Fruit fly (Drosophila melanogaster): ENCODE results near the gene CG4520.

Gene CG4520

dm6 chr3R:15794258-15794727, 49.8 kb downstream of the CG4520 start (continued):
- TF ChIP-seq B-H2 (GFP tag; optimal IDR thresholded peaks at IDR 0.05) (peak; percentile 37), CG5245 (GFP tag; optimal IDR thresholded peaks at IDR 0.05) (no peak), croc (GFP tag; conservative IDR thresholded peaks at IDR 0.05) (no peak), Asciz (GFP tag; optimal IDR thresholded peaks at IDR 0.05) (peak; percentile 53), CG11560 (tag; IDR thresholded peaks at IDR 0.05) (no peak), schlank (tag; optimal IDR thresholded peaks at IDR 0.05) (peak; percentile 13), lola (GFP tag; optimal IDR thresholded peaks at IDR 0.05) (no peak), exex (tag; optimal IDR thresholded peaks at IDR 0.05) (peak; percentile 18), E2f2 (GFP tag; IDR thresholded peaks at IDR 0.05) (0 out of 2 replicates have a peak, but pooled peaks have one; percentile 28), CG10147 (GFP tag; optimal IDR thresholded peaks at IDR 0.05) (peak; percentile 4), CG4328 (GFP tag; optimal IDR thresholded peaks at IDR 0.05) (peak; percentile 55), CG34422 (GFP tag; IDR thresholded peaks at IDR 0.05) (peak; percentile 87), Adf1 (GFP tag; IDR thresholded peaks at IDR 0.05) (peak; percentile 18; the same call in 1 of the 2 replicates), HLHmδ (GFP tag; optimal IDR thresholded peaks at IDR 0.05) (no peak), ap (GFP tag; IDR thresholded peaks at IDR 0.05) (no peak), CG12219 (GFP tag; optimal IDR thresholded peaks at IDR 0.05) (no peak), CG2889 (GFP tag; IDR thresholded peaks at IDR 0.05) (no peak), CG7357 (GFP tag; IDR thresholded peaks at IDR 0.05) (no peak), CG6272 (GFP tag; IDR thresholded peaks at IDR 0.05) (no peak), Sox102F (GFP tag; optimal IDR thresholded peaks at IDR 0.05) (no peak), dm (GFP tag; optimal IDR thresholded peaks at IDR 0.05) (peak; percentile 38), CG2202 (tag; optimal IDR thresholded peaks at IDR 0.05) (no peak), MESR4 (GFP tag; optimal IDR thresholded peaks at IDR 0.05) (peak; percentile 25), trh (GFP tag; optimal IDR thresholded peaks at IDR 0.05) (no peak), CG7987 (GFP tag; optimal IDR thresholded peaks at IDR 0.05) (peak; percentile 61), CG10565 (GFP tag; optimal IDR thresholded peaks at IDR 0.05) (no peak), CG6254 (GFP tag; optimal IDR thresholded peaks at IDR 0.05) (no peak), HHEX (GFP tag; optimal IDR thresholded peaks at IDR 0.05) (peak; percentile 49), tup (GFP tag; optimal IDR thresholded peaks at IDR 0.05) (no peak), gfzf (GFP tag; optimal IDR thresholded peaks at IDR 0.05) (no peak), pita (GFP tag; optimal IDR thresholded peaks at IDR 0.05) (no peak), pho (GFP tag; optimal IDR thresholded peaks at IDR 0.05) (peak; percentile 73), bbx (GFP tag; IDR thresholded peaks at IDR 0.05; ENCODE audit: partially characterized antibody) (no peak), Hand (GFP tag; optimal IDR thresholded peaks at IDR 0.05) (no peak), CG12155 (GFP tag; optimal IDR thresholded peaks at IDR 0.05) (peak; percentile 5), pan (optimal IDR thresholded peaks at IDR 0.05) (no peak), pan (GFP tag; optimal IDR thresholded peaks at IDR 0.05 in 1 of 2, IDR thresholded peaks at IDR 0.05 in 1 of 2) (no peak), eve (GFP tag; optimal IDR thresholded peaks at IDR 0.05) (no peak), fd3F (GFP tag; optimal IDR thresholded peaks at IDR 0.05) (peak; percentile 13), CG1647 (GFP tag; optimal IDR thresholded peaks at IDR 0.05) (peak; percentile 28), Atf-2 (GFP tag; optimal IDR thresholded peaks at IDR 0.05) (peak; percentile 1), nom (GFP tag; optimal IDR thresholded peaks at IDR 0.05) (peak; percentile 53), Atf3 (GFP tag; optimal IDR thresholded peaks at IDR 0.05) (no peak), CG11456 (GFP tag; IDR thresholded peaks at IDR 0.05) (0 out of 3 replicates have a peak, but pooled peaks have one; percentile 4), CG3163 (GFP tag; optimal IDR thresholded peaks at IDR 0.05) (no peak), CG9817 (tag; optimal IDR thresholded peaks at IDR 0.05) (peak; percentile 30), CG10366 (GFP tag; IDR thresholded peaks at IDR 0.05) (no peak), Oaz (GFP tag; IDR thresholded peaks at IDR 0.05) (no peak; the same call in 1 of the 2 replicates), CG18262 (tag; optimal IDR thresholded peaks at IDR 0.05) (peak; percentile 14), CG4820 (GFP tag; optimal IDR thresholded peaks at IDR 0.05) (peak; percentile 11), CG1233 (GFP tag; optimal IDR thresholded peaks at IDR 0.05) (peak; percentile 49)

Measured in whole organism, embryonic.